Fruit fly (Drosophila melanogaster) whole organism, embryonic: ENCODE data around the gene CG32202.

Experiments used
- Blimp-1 ChIP-seq: fragments of 200-800 bp; sonication (Bioruptor generic); optimal IDR thresholded peaks from 3 replicates; lab custom pipeline; 2018; ENCODE audit warnings: missing biosample characterization, missing genetic modification characterization, mild to moderate bottlenecking, moderate library complexity, missing genetic modification reagents
- BtbVII ChIP-seq: fragments of 200-800 bp; sonication (Bioruptor generic); optimal IDR thresholded peaks from 3 replicates; lab custom pipeline; 2017; ENCODE audit warnings: missing biosample characterization, mild to moderate bottlenecking, missing genetic modification characterization
- CG10209 ChIP-seq: fragments of 200-800 bp; sonication (Bioruptor generic); optimal IDR thresholded peaks from 3 replicates; lab custom pipeline; 2017; ENCODE audit warnings: missing biosample characterization, mild to moderate bottlenecking, missing genetic modification characterization, missing genetic modification reagents
- CG11560 ChIP-seq: fragments of 200-800 bp; sonication (Bioruptor generic); IDR thresholded peaks from 3 replicates; pipeline ENCODE4 v1.3.6; 2022; ENCODE audit warnings: missing biosample characterization, missing genetic modification characterization
- CG12104 ChIP-seq: fragments of 200-800 bp; sonication (Bioruptor generic); optimal IDR thresholded peaks from 3 replicates; lab custom pipeline; 2016; ENCODE audit warnings: missing biosample characterization, missing genetic modification characterization
- CG12659 ChIP-seq: fragments of 200-800 bp; sonication (Bioruptor generic); optimal IDR thresholded peaks from 3 replicates; lab custom pipeline; 2017; ENCODE audit warnings: mild to moderate bottlenecking, missing biosample characterization, missing genetic modification reagents, missing genetic modification characterization
- CG12942 ChIP-seq: fragments of 200-800 bp; sonication (Bioruptor generic); optimal IDR thresholded peaks from 3 replicates; lab custom pipeline; 2016; ENCODE audit warnings: missing biosample characterization, missing genetic modification characterization
- CG14014 ChIP-seq: fragments of 200-800 bp; sonication (Bioruptor generic); IDR thresholded peaks from 2 replicates; pipeline ENCODE4 v1.3.6; 2022; ENCODE audit warnings: missing biosample characterization, missing genetic modification characterization
- CG14965 ChIP-seq: fragments of 200-800 bp; sonication (Bioruptor generic); optimal IDR thresholded peaks from 2 replicates; lab custom pipeline; 2016; ENCODE audit warnings: missing biosample characterization, missing genetic modification characterization, borderline replicate concordance
- CG17912 ChIP-seq: fragments of 200-800 bp; sonication (Bioruptor generic); optimal IDR thresholded peaks from 2 replicates; lab custom pipeline; 2018; ENCODE audit warnings: missing biosample characterization, mild to moderate bottlenecking, missing genetic modification characterization
- CG3847 ChIP-seq: fragments of 200-800 bp; sonication (Bioruptor generic); IDR thresholded peaks from 2 replicates; pipeline ENCODE4 v1.3.6; 2022; ENCODE audit warnings: missing biosample characterization, missing genetic modification characterization
- CG4360 ChIP-seq: fragments of 200-800 bp; sonication (Bioruptor generic); IDR thresholded peaks from 2 replicates; pipeline ENCODE4 v1.3.6; 2022; ENCODE audit warnings: missing biosample characterization, missing genetic modification characterization
- CG43689 ChIP-seq: fragments of 200-800 bp; sonication (Bioruptor generic); IDR thresholded peaks from 2 replicates; pipeline ENCODE4 v1.3.6; 2022; ENCODE audit warnings: missing biosample characterization, missing genetic modification characterization
- CG4707 ChIP-seq: fragments of 200-800 bp; sonication (Bioruptor generic); optimal IDR thresholded peaks from 2 replicates; lab custom pipeline; 2018; ENCODE audit warnings: missing biosample characterization, mild to moderate bottlenecking, missing genetic modification characterization, moderate library complexity
- CG5180 ChIP-seq: fragments of 200-800 bp; sonication (Bioruptor generic); optimal IDR thresholded peaks from 3 replicates; lab custom pipeline; 2017; ENCODE audit warnings: missing biosample characterization, missing genetic modification characterization, mild to moderate bottlenecking, moderate library complexity, missing genetic modification reagents
- CG5245 ChIP-seq: fragments of 200-800 bp; sonication (Bioruptor generic); optimal IDR thresholded peaks from 3 replicates; lab custom pipeline; 2016; ENCODE audit warnings: missing biosample characterization, missing genetic modification characterization
- CG6175 ChIP-seq: fragments of 200-800 bp; sonication (Bioruptor generic); IDR thresholded peaks from 3 replicates; pipeline ENCODE4 v1.3.6; 2022; ENCODE audit warnings: missing biosample characterization, missing genetic modification characterization
- CG7271 ChIP-seq: fragments of 200-800 bp; sonication (Bioruptor generic); optimal IDR thresholded peaks from 2 replicates; lab custom pipeline; 2018; ENCODE audit warnings: missing biosample characterization, mild to moderate bottlenecking, missing genetic modification characterization, moderate library complexity
- CG9727 ChIP-seq: fragments of 200-800 bp; sonication (Bioruptor generic); optimal IDR thresholded peaks from 3 replicates; lab custom pipeline; 2017; ENCODE audit warnings: missing biosample characterization, mild to moderate bottlenecking, missing genetic modification characterization
- Dp ChIP-seq: fragments of 200-800 bp; sonication (Bioruptor generic); optimal IDR thresholded peaks from 2 replicates; lab custom pipeline; 2018; ENCODE audit warnings: missing biosample characterization, mild to moderate bottlenecking, missing genetic modification characterization, moderate library complexity
- Eip74EF ChIP-seq, 2 experiments: fragments of 200-800 bp in 1 of 2; fragments of >200 bp in 1 of 2; sonication (Bioruptor generic) in 1 of 2; optimal IDR thresholded peaks; 2 replicates each; lab custom pipeline; 2017 to 2019; ENCODE audit warnings: missing biosample characterization in 2 of 2, missing genetic modification characterization in 2 of 2, mild to moderate bottlenecking in 1 of 2, moderate library complexity in 1 of 2
- Elba2 ChIP-seq: fragments of 200-800 bp; sonication (Bioruptor generic); optimal IDR thresholded peaks from 3 replicates; lab custom pipeline; 2016; ENCODE audit warnings: missing biosample characterization, missing genetic modification characterization
- H2.0 ChIP-seq: fragments of 200-800 bp; sonication (Bioruptor generic); IDR thresholded peaks from 2 replicates; pipeline ENCODE4 v1.3.6; 2022; ENCODE audit warnings: missing biosample characterization, missing genetic modification characterization
- HLHmδ ChIP-seq: fragments of 200-800 bp; sonication (Bioruptor generic); optimal IDR thresholded peaks from 2 replicates; lab custom pipeline; 2018; ENCODE audit warnings: missing biosample characterization, mild to moderate bottlenecking, missing genetic modification characterization, moderate library complexity
- Hr78 ChIP-seq, 2 experiments: fragments of 200-800 bp in 1 of 2; fragments of >200 bp in 1 of 2; sonication (Bioruptor generic) in 1 of 2; optimal IDR thresholded peaks; 2 replicates each; lab custom pipeline; 2017 to 2019; ENCODE audit warnings: missing biosample characterization in 2 of 2, missing genetic modification characterization in 2 of 2, mild to moderate bottlenecking in 1 of 2, moderate library complexity in 1 of 2
- Lhr ChIP-seq: fragments of 200-800 bp; sonication (Bioruptor generic); optimal IDR thresholded peaks from 3 replicates; lab custom pipeline; 2017; ENCODE audit warnings: mild to moderate bottlenecking, missing biosample characterization, missing genetic modification reagents, missing genetic modification characterization
- MTF-1 ChIP-seq: fragments of 200-800 bp; sonication (Bioruptor generic); optimal IDR thresholded peaks from 2 replicates; lab custom pipeline; 2018; ENCODE audit warnings: missing biosample characterization, mild to moderate bottlenecking, missing genetic modification characterization, borderline replicate concordance
- Nf-YC ChIP-seq: fragments of 200-800 bp; optimal IDR thresholded peaks from 3 replicates; lab custom pipeline; 2019; ENCODE audit warnings: missing biosample characterization, mild to moderate bottlenecking, missing genetic modification characterization, moderate library complexity
- Oaz ChIP-seq: fragments of 200-800 bp; sonication (Bioruptor generic); IDR thresholded peaks from 2 replicates; pipeline ENCODE4 v1.3.6; 2022; ENCODE audit warnings: missing biosample characterization, missing genetic modification characterization
- Opbp ChIP-seq: fragments of 200-800 bp; sonication (Bioruptor generic); IDR thresholded peaks from 3 replicates; pipeline ENCODE4 v1.3.6; 2022; ENCODE audit warnings: missing biosample characterization, missing genetic modification characterization; ENCODE audit not compliant: partially characterized antibody
- Trl ChIP-seq, 3 experiments: fragments of >200 bp in 2 of 3; fragments of 200-800 bp in 1 of 3; sonication (Bioruptor generic) in 1 of 3; optimal IDR thresholded peaks; 2 replicates in 1 of 3; 3 replicates in 2 of 3; lab custom pipeline; 2016 to 2017; ENCODE audit warnings: missing biosample characterization in 1 of 3, missing genetic modification characterization in 1 of 3
- bowl ChIP-seq: fragments of 200-800 bp; sonication (Bioruptor generic); IDR thresholded peaks from 2 replicates; pipeline ENCODE4 v1.3.6; 2022; ENCODE audit warnings: missing biosample characterization, missing genetic modification characterization
- crp ChIP-seq, 2 experiments: fragments of 200-800 bp; sonication (Bioruptor generic); optimal IDR thresholded peaks; 2 replicates in 1 of 2; 3 replicates in 1 of 2; lab custom pipeline; 2017; ENCODE audit warnings: missing biosample characterization in 2 of 2, missing genetic modification characterization in 2 of 2, mild to moderate bottlenecking in 1 of 2, moderate library complexity in 1 of 2
- dan ChIP-seq: fragments of 200-800 bp; sonication (Bioruptor generic); IDR thresholded peaks from 2 replicates; pipeline ENCODE4 v1.3.6; 2022; ENCODE audit warnings: missing biosample characterization, missing genetic modification characterization
- dimm ChIP-seq: fragments of 200-800 bp; sonication (Bioruptor generic); IDR thresholded peaks from 2 replicates; pipeline ENCODE4 v1.3.6; 2022; ENCODE audit warnings: missing biosample characterization, missing genetic modification characterization
- dmrt99B ChIP-seq: fragments of 200-800 bp; sonication (Bioruptor generic); optimal IDR thresholded peaks from 2 replicates; lab custom pipeline; 2018; ENCODE audit warnings: missing biosample characterization, mild to moderate bottlenecking, missing genetic modification characterization, moderate library complexity
- dpn ChIP-seq, 2 experiments: fragments of 200-800 bp; sonication (Bioruptor generic); optimal IDR thresholded peaks; 3 replicates each; lab custom pipeline; 2016; ENCODE audit warnings: missing biosample characterization in 2 of 2, missing genetic modification characterization in 2 of 2
- emc ChIP-seq: fragments of 200-800 bp; sonication (Bioruptor generic); optimal IDR thresholded peaks from 2 replicates; lab custom pipeline; 2016; ENCODE audit warnings: missing biosample characterization, missing genetic modification characterization
- gcm2 ChIP-seq: fragments of 200-800 bp; sonication (Bioruptor generic); optimal IDR thresholded peaks from 2 replicates; lab custom pipeline; 2016; ENCODE audit warnings: missing biosample characterization, missing genetic modification characterization
- grau ChIP-seq: fragments of 200-800 bp; optimal IDR thresholded peaks from 3 replicates; lab custom pipeline; 2019; ENCODE audit warnings: missing biosample characterization, mild to moderate bottlenecking, missing genetic modification characterization, moderate library complexity
- hb ChIP-seq: fragments of 200-800 bp; sonication (Bioruptor generic); IDR thresholded peaks from 3 replicates; pipeline ENCODE4 v1.3.6; 2022; ENCODE audit warnings: missing biosample characterization, missing genetic modification characterization; ENCODE audit not compliant: partially characterized antibody
- lab ChIP-seq: fragments of 200-800 bp; sonication (Bioruptor generic); optimal IDR thresholded peaks from 3 replicates; lab custom pipeline; 2017; ENCODE audit warnings: missing biosample characterization, missing genetic modification characterization, mild to moderate bottlenecking, moderate library complexity, missing genetic modification reagents
- lmd ChIP-seq: fragments of 200-800 bp; sonication (Bioruptor generic); IDR thresholded peaks from 2 replicates; pipeline ENCODE4 v1.3.6; 2022; ENCODE audit warnings: missing biosample characterization, missing genetic modification characterization
- mld ChIP-seq: fragments of 200-800 bp; sonication (Bioruptor generic); IDR thresholded peaks from 3 replicates; pipeline ENCODE4 v1.3.6; 2022; ENCODE audit warnings: missing biosample characterization, missing genetic modification characterization; ENCODE audit not compliant: partially characterized antibody
- pros ChIP-seq: fragments of 200-800 bp; sonication (Bioruptor generic); optimal IDR thresholded peaks from 3 replicates; lab custom pipeline; 2019; ENCODE audit warnings: missing biosample characterization, mild to moderate bottlenecking, missing genetic modification characterization, moderate library complexity
- pum ChIP-seq: fragments of 200-800 bp; sonication (Bioruptor generic); optimal IDR thresholded peaks from 2 replicates; lab custom pipeline; 2016; ENCODE audit warnings: missing biosample characterization, missing genetic modification characterization
- rib ChIP-seq: fragments of 200-800 bp; sonication (Bioruptor generic); IDR thresholded peaks from 2 replicates; pipeline ENCODE4 v1.3.6; 2022; ENCODE audit warnings: missing biosample characterization, missing genetic modification characterization
- slbo ChIP-seq: fragments of 200-800 bp; sonication (Bioruptor generic); IDR thresholded peaks from 2 replicates; pipeline ENCODE4 v1.3.6; 2022; ENCODE audit warnings: missing biosample characterization, missing genetic modification characterization
- vfl ChIP-seq: fragments of 200-800 bp; sonication (Bioruptor generic); optimal IDR thresholded peaks from 2 replicates; lab custom pipeline; 2016; ENCODE audit warnings: missing biosample characterization, missing genetic modification characterization
- zen2 ChIP-seq: fragments of 200-800 bp; sonication (Bioruptor generic); IDR thresholded peaks from 3 replicates; pipeline ENCODE4 v1.3.6; 2022; ENCODE audit warnings: missing biosample characterization, missing genetic modification characterization; ENCODE audit not compliant: partially characterized antibody

CG32202 gene

DNA sequence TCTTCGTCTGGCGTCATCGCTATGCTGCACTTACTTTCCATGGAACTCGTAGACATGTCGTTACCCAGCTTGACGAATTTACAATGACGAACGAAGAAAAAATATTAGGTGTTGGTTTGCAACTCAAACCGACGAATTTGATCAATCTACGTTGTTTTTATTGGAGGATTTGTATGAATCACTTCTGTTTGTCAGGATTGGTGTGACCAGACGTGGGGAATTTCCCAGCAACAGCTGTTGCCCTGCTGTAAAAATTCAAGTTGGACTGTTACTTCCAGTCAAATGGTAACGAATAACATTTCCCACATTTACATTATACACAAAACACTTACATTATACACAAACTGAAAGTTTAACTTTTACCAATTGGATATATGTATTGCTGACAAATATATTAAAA, 1.9 kb downstream of the CG32202 start, which contains the start of gene Chmp1 (continued):
- TF ChIP-seq dmrt99B (tag; lab: Kevin White, UChicago) (no peak), H2.0 (GFP tag; lab: Robert Waterston, UW) (no peak), Eip74EF (GFP tag; optimal IDR thresholded peaks at IDR 0.05; lab: Kevin White, UChicago) (no peak), emc (no peak), Opbp (GFP tag; lab: Robert Waterston, UW) (no peak; the same call in 2 of the 3 replicates), CG5180 (peak; percentile 86), CG14014 (no peak), slbo (GFP tag; lab: Robert Waterston, UW) (no peak), vfl (GFP tag; lab: Kevin White, UChicago) (no peak), CG17912 (GFP tag; lab: Kevin White, UChicago) (no peak), CG6175 (GFP tag; lab: Robert Waterston, UW) (no peak), CG14965 (no peak), gcm2 (GFP tag; lab: Kevin White, UChicago) (no peak), Dp (GFP tag; lab: Kevin White, UChicago) (peak; percentile 9), CG10209 (no peak), bowl (no peak), CG12659 (GFP tag; lab: Kevin White, UChicago) (no peak), MTF-1 (GFP tag; lab: Kevin White, UChicago) (no peak), Nf-YC (tag; lab: Kevin White, UChicago) (no peak), dimm (no peak), rib (GFP tag; lab: Robert Waterston, UW) (no peak), Elba2 (GFP tag; lab: Kevin White, UChicago) (no peak), CG12942 (no peak), hb (GFP tag; lab: Robert Waterston, UW) (no peak), dpn (GFP tag; optimal IDR thresholded peaks at IDR 0.05; lab: Kevin White, UChicago) (no peak), pros (GFP tag; lab: Kevin White, UChicago) (no peak), lmd (GFP tag; lab: Robert Waterston, UW) (no peak), lab (GFP tag; lab: Kevin White, UChicago) (no peak), CG9727 (GFP tag; lab: Kevin White, UChicago) (no peak), zen2 (GFP tag; lab: Robert Waterston, UW) (no peak), CG5245 (no peak), crp (GFP tag; optimal IDR thresholded peaks at IDR 0.05; lab: Kevin White, UChicago) (peak in 1 of 2 experiments; percentile 86), Trl (optimal IDR thresholded peaks at IDR 0.05; lab: Kevin White, UChicago) (no peak), Trl (GFP tag; optimal IDR thresholded peaks at IDR 0.05; lab: Kevin White, UChicago) (no peak), Blimp-1 (GFP tag; lab: Kevin White, UChicago) (no peak), CG7271 (no peak), dan (no peak), CG11560 (tag; lab: Robert Waterston, UW) (no peak), CG4360 (GFP tag; lab: Robert Waterston, UW) (no peak), Oaz (GFP tag; lab: Robert Waterston, UW) (no peak), Hr78 (GFP tag; optimal IDR thresholded peaks at IDR 0.05; lab: Kevin White, UChicago) (no peak), Lhr (no peak), pum (no peak), CG3847 (GFP tag; lab: Robert Waterston, UW) (no peak), HLHmδ (GFP tag; lab: Kevin White, UChicago) (no peak), CG43689 (no peak), CG12104 (no peak), BtbVII (GFP tag; lab: Kevin White, UChicago) (no peak), grau (tag; lab: Kevin White, UChicago) (no peak), mld (GFP tag; lab: Robert Waterston, UW) (no peak), CG4707 (no peak)
